Worm (Caenorhabditis elegans) whole organism, L3 larva: ENCODE data around the gene arrd-12.
A peak's percentile ranks its signal among the peaks of the same experiment; 100 is the strongest.

Experiments
- ZK546.5 ChIP-seq: sonication (generic microtip); optimal IDR thresholded peaks from 2 replicates; lab custom pipeline; 2017; ENCODE audit warnings: missing biosample characterization, missing genetic modification characterization
- ama-1 ChIP-seq: fragments of 150-350 bp; optimal IDR thresholded peaks from 2 replicates; lab custom pipeline; 2018
- ceh-16 ChIP-seq: sonication (generic microtip); optimal IDR thresholded peaks from 2 replicates; lab custom pipeline; 2017; ENCODE audit warnings: missing biosample characterization, missing genetic modification characterization
- ceh-82 ChIP-seq: fragments of 150-350 bp; optimal IDR thresholded peaks from 2 replicates; lab custom pipeline; 2014; ENCODE audit warnings: missing biosample characterization, missing genetic modification characterization
- ceh-9 ChIP-seq: sonication (generic microtip); optimal IDR thresholded peaks from 2 replicates; lab custom pipeline; 2018; ENCODE audit warnings: missing biosample characterization, missing genetic modification characterization
- daf-12 ChIP-seq: fragments of 150-350 bp; optimal IDR thresholded peaks from 2 replicates; lab custom pipeline; 2014; ENCODE audit warnings: missing biosample characterization, missing genetic modification reagents, missing genetic modification characterization
- egl-27 ChIP-seq: sonication (generic microtip); optimal IDR thresholded peaks from 4 replicates; lab custom pipeline; 2017; ENCODE audit warnings: missing biosample characterization, missing genetic modification reagents, missing genetic modification characterization
- egl-5 ChIP-seq: fragments of 150-350 bp; optimal IDR thresholded peaks from 2 replicates; lab custom pipeline; 2017; ENCODE audit warnings: missing biosample characterization, missing genetic modification reagents, missing genetic modification characterization, inconsistent platforms
- elt-1 ChIP-seq: fragments of 150-350 bp; optimal IDR thresholded peaks from 2 replicates; lab custom pipeline; 2014; ENCODE audit warnings: missing biosample characterization, missing genetic modification characterization
- elt-2 ChIP-seq: sonication (generic microtip); optimal IDR thresholded peaks from 2 replicates; lab custom pipeline; 2016; ENCODE audit warnings: missing genetic modification reagents, mild to moderate bottlenecking, missing genetic modification characterization, missing compliant biosample characterization
- fkh-10 ChIP-seq: sonication (generic microtip); optimal IDR thresholded peaks from 2 replicates; lab custom pipeline; 2017; ENCODE audit warnings: missing biosample characterization, missing genetic modification reagents, missing genetic modification characterization
- fkh-2 ChIP-seq: fragments of 150-350 bp; optimal IDR thresholded peaks from 2 replicates; lab custom pipeline; 2014; ENCODE audit warnings: missing biosample characterization, missing genetic modification reagents, missing genetic modification characterization
- fos-1 ChIP-seq: fragments of 150-350 bp; optimal IDR thresholded peaks from 2 replicates; lab custom pipeline; 2014; ENCODE audit warnings: missing biosample characterization, missing genetic modification characterization
- hmg-11 ChIP-seq: sonication (generic microtip); optimal IDR thresholded peaks from 2 replicates; lab custom pipeline; 2016; ENCODE audit warnings: missing genetic modification characterization, missing compliant biosample characterization
- jun-1 ChIP-seq: fragments of 150-350 bp; optimal IDR thresholded peaks from 2 replicates; lab custom pipeline; 2014; ENCODE audit warnings: missing biosample characterization, missing genetic modification reagents, missing genetic modification characterization
- lin-15B ChIP-seq: fragments of 150-350 bp; optimal IDR thresholded peaks from 2 replicates; lab custom pipeline; 2014; ENCODE audit warnings: missing biosample characterization, missing genetic modification characterization
- lin-39 ChIP-seq: fragments of 150-350 bp; optimal IDR thresholded peaks from 2 replicates; lab custom pipeline; 2018; ENCODE audit warnings: missing biosample characterization, missing genetic modification reagents, missing genetic modification characterization
- nfya-1 ChIP-seq: sonication (generic microtip); optimal IDR thresholded peaks from 2 replicates; lab custom pipeline; 2017; ENCODE audit warnings: missing genetic modification characterization, mild to moderate bottlenecking, missing compliant biosample characterization, antibody characterized with exemption, moderate library complexity; ENCODE audit not compliant: insufficient read depth
- nhr-11 ChIP-seq: fragments of 150-350 bp; optimal IDR thresholded peaks from 2 replicates; lab custom pipeline; 2014; ENCODE audit warnings: missing biosample characterization, missing genetic modification characterization
- nhr-12 ChIP-seq: fragments of 150-350 bp; optimal IDR thresholded peaks from 2 replicates; lab custom pipeline; 2014; ENCODE audit warnings: missing biosample characterization, missing genetic modification characterization
- nhr-28 ChIP-seq: fragments of 150-350 bp; optimal IDR thresholded peaks from 2 replicates; lab custom pipeline; 2014; ENCODE audit warnings: missing biosample characterization, missing genetic modification characterization
- nhr-43 ChIP-seq: sonication (generic microtip); optimal IDR thresholded peaks from 2 replicates; lab custom pipeline; 2016; ENCODE audit warnings: mild to moderate bottlenecking, missing genetic modification characterization, missing compliant biosample characterization; ENCODE audit not compliant: poor library complexity, severe bottlenecking
- nhr-67 ChIP-seq: fragments of 150-350 bp; optimal IDR thresholded peaks from 2 replicates; lab custom pipeline; 2014; ENCODE audit warnings: missing biosample characterization, missing genetic modification characterization
- nhr-76 ChIP-seq: fragments of 150-350 bp; sonication (generic microtip); optimal IDR thresholded peaks from 5 replicates; lab custom pipeline; 2014; ENCODE audit warnings: missing biosample characterization, missing genetic modification characterization
- nhr-77 ChIP-seq: fragments of 150-350 bp; optimal IDR thresholded peaks from 2 replicates; lab custom pipeline; 2014; ENCODE audit warnings: missing biosample characterization, missing genetic modification characterization
- pha-4 ChIP-seq: fragments of 150-350 bp; optimal IDR thresholded peaks from 2 replicates; lab custom pipeline; 2014; ENCODE audit warnings: missing biosample characterization, missing genetic modification reagents, missing genetic modification characterization
- pqm-1 ChIP-seq: fragments of 150-350 bp; optimal IDR thresholded peaks from 2 replicates; lab custom pipeline; 2017; ENCODE audit warnings: missing biosample characterization, missing genetic modification characterization, inconsistent platforms
- skn-1 ChIP-seq: fragments of 150-350 bp; optimal IDR thresholded peaks from 2 replicates; lab custom pipeline; 2014; ENCODE audit warnings: missing biosample characterization, missing genetic modification characterization
- snpc-4 ChIP-seq: fragments of 150-350 bp; optimal IDR thresholded peaks from 2 replicates; lab custom pipeline; 2014; ENCODE audit warnings: missing biosample characterization, missing genetic modification characterization
- unc-62 ChIP-seq: fragments of 150-350 bp; sonication (generic microtip); optimal IDR thresholded peaks from 4 replicates; lab custom pipeline; 2014; ENCODE audit warnings: missing biosample characterization, missing genetic modification reagents, missing genetic modification characterization
- zag-1 ChIP-seq: fragments of 150-350 bp; optimal IDR thresholded peaks from 2 replicates; lab custom pipeline; 2014; ENCODE audit warnings: missing biosample characterization, missing genetic modification characterization
- ztf-4 ChIP-seq: fragments of 150-350 bp; optimal IDR thresholded peaks from 2 replicates; lab custom pipeline; 2014; ENCODE audit warnings: missing biosample characterization, missing genetic modification characterization

Gene arrd-12

ce11 chrII:13722763-13723162 lies 43.3 kb upstream of the arrd-12 start, which contains the start of gene Y54G9A.5:
Gene Y54G9A.5 (plus strand): TSS chrII:13723007.
- no peak for TF ChIP-seq nhr-77 (tag; lab: Kevin White, UChicago)
- TF ChIP-seq elt-1 (tag; lab: Kevin White, UChicago) = no peak
- TF ChIP-seq unc-62 (GFP tag; lab: Kevin White, UChicago) = no peak
- TF ChIP-seq nhr-67 (tag; lab: Kevin White, UChicago) = no peak
- no peak for TF ChIP-seq nhr-11
- TF ChIP-seq nhr-28 (tag; lab: Kevin White, UChicago) = no peak
- TF ChIP-seq fos-1 (tag; lab: Kevin White, UChicago) = no peak
- no peak for TF ChIP-seq ztf-4 (tag; lab: Kevin White, UChicago)
- TF ChIP-seq ceh-82 = no peak
- no peak for TF ChIP-seq nhr-43 (tag; lab: Kevin White, UChicago)
- no peak for TF ChIP-seq hmg-11 (tag; lab: Kevin White, UChicago)
- TF ChIP-seq fkh-10 (GFP tag; lab: Kevin White, UChicago) = no peak
- TF ChIP-seq ceh-9 (tag; lab: Kevin White, UChicago) = no peak
- no peak for TF ChIP-seq fkh-2 (tag; lab: Kevin White, UChicago)
- TF ChIP-seq egl-27 (tag; lab: Kevin White, UChicago) = no peak
- no peak for TF ChIP-seq nfya-1 (tag; lab: Kevin White, UChicago)
- TF ChIP-seq nhr-12 = no peak

DNA sequence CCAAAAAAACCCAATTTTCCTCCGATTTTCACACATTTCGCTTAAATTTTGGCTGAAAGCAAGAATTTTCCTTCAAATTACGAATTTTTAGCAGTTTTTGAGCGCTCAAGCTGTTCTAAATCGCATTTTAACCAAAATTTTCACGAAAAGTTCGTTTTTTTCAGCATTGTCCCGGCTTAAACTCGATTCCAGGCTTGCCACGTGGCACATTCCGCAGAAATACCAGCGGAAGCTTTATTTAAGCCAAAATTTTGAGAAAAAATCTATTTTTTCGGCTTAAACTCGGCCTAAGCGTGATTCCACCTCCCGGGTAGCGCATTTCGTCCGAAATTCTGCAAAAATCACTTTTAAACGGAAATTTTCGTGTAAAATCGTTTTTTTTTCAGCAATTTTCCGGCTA lies 42.3 kb upstream of the arrd-12 start:
- no peak for TF ChIP-seq ZK546.5 (tag; lab: Kevin White, UChicago)
- TF ChIP-seq nhr-77 (tag; lab: Kevin White, UChicago) = no peak
- no peak for TF ChIP-seq ama-1 (lab: Kevin White, UChicago)
- TF ChIP-seq ceh-16 (tag; lab: Kevin White, UChicago) = no peak
- no peak for TF ChIP-seq lin-15B (tag; lab: Kevin White, UChicago)
- TF ChIP-seq snpc-4 (tag; lab: Kevin White, UChicago) = no peak
- no peak for TF ChIP-seq nhr-76 (tag; lab: Kevin White, UChicago)
- no peak for TF ChIP-seq nhr-28 (tag; lab: Kevin White, UChicago)

DNA sequence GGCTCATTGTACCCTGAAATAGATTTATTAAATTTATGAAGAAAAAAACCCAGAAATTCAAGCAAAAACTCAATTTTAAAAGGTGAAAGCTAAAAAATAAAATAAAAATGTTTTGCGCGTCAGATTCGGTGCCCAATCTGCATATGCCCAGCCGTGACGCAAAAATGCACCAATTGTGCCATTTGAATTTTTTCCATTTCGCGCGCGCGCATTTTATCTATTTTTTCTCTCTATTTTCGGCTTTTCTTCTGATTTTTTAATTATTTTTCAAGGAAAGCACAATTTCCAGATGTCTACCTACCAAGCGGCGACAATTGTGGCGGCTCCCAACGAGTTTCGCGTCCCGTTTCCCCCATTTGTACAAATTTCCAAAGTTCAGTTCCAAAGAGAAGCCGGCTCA lies 40.3 kb upstream of the arrd-12 start, which contains the start of the genes Y54G9A.7 and bub-3:
Gene Y54G9A.7 (minus strand): TSS at position 7 of the 400 bp plus-strand sequence.
Gene bub-3 (plus strand): TSS at position 270 of the 400 bp plus-strand sequence.
- TF ChIP-seq nfya-1 (tag; lab: Kevin White, UChicago) = peak; percentile 36
- peak; percentile 33 for TF ChIP-seq lin-15B (tag; lab: Kevin White, UChicago)
- no peak for TF ChIP-seq nhr-28 (tag; lab: Kevin White, UChicago)
- peak; percentile 42 for TF ChIP-seq pha-4
- peak; percentile 65 for TF ChIP-seq hmg-11 (tag; lab: Kevin White, UChicago)
- TF ChIP-seq jun-1 (tag; lab: Kevin White, UChicago) = no peak

DNA sequence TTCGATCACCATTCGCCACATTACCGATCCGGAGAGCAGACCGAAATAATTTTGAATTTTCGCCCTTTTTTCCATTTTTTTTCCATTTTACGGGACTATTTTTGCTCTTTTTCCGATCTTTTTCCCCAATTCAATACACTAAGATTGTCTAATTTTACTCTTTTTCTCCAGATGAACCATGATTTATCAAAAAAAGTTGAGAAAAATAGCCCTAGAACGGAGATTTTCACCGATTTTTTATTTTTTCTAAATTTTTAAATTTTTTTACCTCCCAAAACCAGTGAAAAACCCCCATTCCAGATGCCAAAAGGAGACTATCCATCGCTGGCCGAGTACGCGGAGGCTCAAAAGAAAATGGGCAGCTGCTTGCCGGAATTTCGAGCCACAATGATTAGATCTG lies 36.6 kb upstream of the arrd-12 start, which contains the start of gene Y54G9A.9:
Gene Y54G9A.9 (plus strand): TSS at position 301 of the 400 bp plus-strand sequence.
- no peak for TF ChIP-seq egl-5 (tag; lab: Kevin White, UChicago)
- TF ChIP-seq skn-1 = no peak
- no peak for TF ChIP-seq lin-39 (tag; lab: Kevin White, UChicago)
- TF ChIP-seq, all 47 proteins: peak for 0

DNA sequence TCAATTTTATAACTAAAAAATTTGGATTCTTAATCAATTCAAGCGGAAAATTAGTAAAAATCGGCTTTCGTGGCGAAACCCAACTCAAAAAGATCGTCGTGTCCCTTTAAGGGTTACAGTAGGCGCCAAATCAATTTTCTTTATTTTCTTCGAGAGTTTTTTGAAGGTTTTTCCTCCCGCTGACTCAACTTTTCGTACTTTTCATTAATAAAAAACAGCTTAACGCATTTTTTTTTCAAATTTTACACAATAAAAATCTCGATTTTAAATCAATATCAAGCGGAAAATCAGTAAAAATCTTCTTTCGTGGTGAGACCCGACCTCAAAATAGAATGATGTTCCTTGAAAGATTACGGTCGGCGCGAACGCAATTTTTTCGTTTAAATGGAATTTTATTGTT lies 33.9 kb upstream of the arrd-12 start:
- no peak for TF ChIP-seq ceh-9 (tag; lab: Kevin White, UChicago)
- TF ChIP-seq jun-1 (tag; lab: Kevin White, UChicago) = no peak
- no peak for TF ChIP-seq fos-1 (tag; lab: Kevin White, UChicago)
- TF ChIP-seq nhr-12 = no peak

ce11 chrII:13732577-13732976 lies 33.5 kb upstream of the arrd-12 start:
- no peak for TF ChIP-seq daf-12 (tag; lab: Kevin White, UChicago)
- TF ChIP-seq pqm-1 = peak; percentile 10
- TF ChIP-seq lin-39 (tag; lab: Kevin White, UChicago) = no peak
- TF ChIP-seq fos-1 (tag; lab: Kevin White, UChicago) = no peak
- TF ChIP-seq zag-1 (tag; lab: Kevin White, UChicago) = no peak
- TF ChIP-seq ztf-4 (tag; lab: Kevin White, UChicago) = no peak
- TF ChIP-seq unc-62 (GFP tag; lab: Kevin White, UChicago) = no peak
- peak; percentile 20 for TF ChIP-seq elt-2 (tag; lab: Kevin White, UChicago)
- TF ChIP-seq nhr-67 (tag; lab: Kevin White, UChicago) = no peak
